Worm (Caenorhabditis elegans): Measurements from ENCODE around the gene F17C11.11.

DNA sequence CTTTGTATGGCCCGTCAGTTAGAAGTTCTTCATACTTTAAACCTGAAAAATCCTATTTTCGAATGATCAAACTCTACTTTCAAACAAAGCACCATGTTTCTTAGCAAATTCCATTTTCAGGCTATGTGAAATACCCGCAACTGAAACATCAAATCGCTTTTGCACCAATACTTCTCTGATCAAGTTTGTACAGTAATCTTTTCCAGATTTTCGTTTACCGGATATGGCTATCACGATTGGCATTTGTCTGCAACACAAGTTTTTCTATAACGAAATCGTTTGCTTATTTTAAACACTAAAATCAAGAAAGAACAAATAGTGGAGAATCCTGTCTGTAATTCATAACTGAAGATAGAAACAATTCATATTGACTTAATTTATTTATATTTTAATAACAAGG lies 42.3 kb downstream of the F17C11.11 start, which contains the start of gene F32D8.13:
- no peak for TF ChIP-seq unc-62 (GFP tag; optimal IDR thresholded peaks at IDR 0.05)
- no peak for TF ChIP-seq lin-13 (tag; optimal IDR thresholded peaks at IDR 0.05)
- TF ChIP-seq nhr-28 (tag; optimal IDR thresholded peaks at IDR 0.05): no peak
- no peak for TF ChIP-seq nhr-237 (tag; optimal IDR thresholded peaks at IDR 0.05)
- no peak for TF ChIP-seq flh-1 (GFP tag; optimal IDR thresholded peaks at IDR 0.05)
- no peak for TF ChIP-seq nhr-2 (tag; optimal IDR thresholded peaks at IDR 0.05)
- no peak for TF ChIP-seq lsy-2 (tag; optimal IDR thresholded peaks at IDR 0.05)
- no peak for TF ChIP-seq mep-1 (tag; optimal IDR thresholded peaks at IDR 0.05)
- no peak for TF ChIP-seq elt-3 (tag; optimal IDR thresholded peaks at IDR 0.05)
- TF ChIP-seq ztf-11 (tag; optimal IDR thresholded peaks at IDR 0.05): no peak
- no peak for TF ChIP-seq mab-5 (tag; optimal IDR thresholded peaks at IDR 0.05)
- no peak for TF ChIP-seq nhr-76 (tag; optimal IDR thresholded peaks at IDR 0.05)
- no peak for TF ChIP-seq ces-1 (GFP tag; optimal IDR thresholded peaks at IDR 0.05)

Data from whole organism, mixed stage, embryonic.